Worm (Caenorhabditis elegans) whole organism, L2 larva: Measurements from ENCODE around the gene hat-1.

ENCODE experiments used
- C34F6.9 ChIP-seq: fragments of 150-350 bp; optimal IDR thresholded peaks from 2 replicates; lab custom pipeline; 2014; ENCODE audit warnings: missing biosample characterization, missing genetic modification characterization
- F13H6.1 ChIP-seq: sonication (generic microtip); optimal IDR thresholded peaks from 2 replicates; lab custom pipeline; 2016; ENCODE audit warnings: missing genetic modification characterization, missing compliant biosample characterization
- R02D3.7 ChIP-seq: fragments of 150-350 bp; optimal IDR thresholded peaks from 2 replicates; lab custom pipeline; 2014; ENCODE audit warnings: missing biosample characterization, missing genetic modification characterization
- Y55F3AM.14 ChIP-seq: fragments of 200-800 bp; sonication (Bioruptor generic); optimal IDR thresholded peaks from 2 replicates; lab custom pipeline; 2018; ENCODE audit warnings: mild to moderate bottlenecking, missing genetic modification characterization, missing compliant biosample characterization
- ZK546.5 ChIP-seq: sonication (generic microtip); optimal IDR thresholded peaks from 2 replicates; lab custom pipeline; 2017; ENCODE audit warnings: missing biosample characterization, missing genetic modification characterization
- alr-1 ChIP-seq: fragments of 150-350 bp; optimal IDR thresholded peaks from 2 replicates; lab custom pipeline; 2014; ENCODE audit warnings: missing biosample characterization, missing genetic modification characterization
- aly-2 ChIP-seq: fragments of 150-350 bp; optimal IDR thresholded peaks from 2 replicates; lab custom pipeline; 2014; ENCODE audit warnings: missing biosample characterization, missing genetic modification characterization
- ama-1 ChIP-seq: fragments of 150-350 bp; optimal IDR thresholded peaks from 2 replicates; lab custom pipeline; 2018; ENCODE audit warnings: inconsistent platforms
- blmp-1 ChIP-seq: sonication (generic microtip); optimal IDR thresholded peaks from 2 replicates; lab custom pipeline; 2017; ENCODE audit warnings: missing genetic modification characterization, mild to moderate bottlenecking, missing compliant biosample characterization, antibody characterized with exemption, moderate library complexity; ENCODE audit not compliant: insufficient read depth
- ceh-16 ChIP-seq: fragments of 150-350 bp; optimal IDR thresholded peaks from 2 replicates; lab custom pipeline; 2014; ENCODE audit warnings: missing biosample characterization, missing genetic modification characterization
- ceh-82 ChIP-seq: fragments of 150-350 bp; optimal IDR thresholded peaks from 2 replicates; lab custom pipeline; 2014; ENCODE audit warnings: missing biosample characterization, missing genetic modification characterization
- crh-2 ChIP-seq: sonication (generic microtip); optimal IDR thresholded peaks from 2 replicates; lab custom pipeline; 2017; ENCODE audit warnings: missing biosample characterization, missing genetic modification characterization
- dmd-4 ChIP-seq: sonication (generic microtip); optimal IDR thresholded peaks from 2 replicates; lab custom pipeline; 2017; ENCODE audit warnings: missing biosample characterization, missing genetic modification characterization
- egl-27 ChIP-seq: sonication (generic microtip); optimal IDR thresholded peaks from 3 replicates; lab custom pipeline; 2017; ENCODE audit warnings: missing biosample characterization, missing genetic modification reagents, missing genetic modification characterization
- elt-1 ChIP-seq: fragments of 150-350 bp; optimal IDR thresholded peaks from 2 replicates; lab custom pipeline; 2014; ENCODE audit warnings: missing biosample characterization, missing genetic modification characterization
- elt-3 ChIP-seq: sonication (generic microtip); optimal IDR thresholded peaks from 2 replicates; lab custom pipeline; 2017; ENCODE audit warnings: missing biosample characterization, missing genetic modification characterization
- fos-1 ChIP-seq: fragments of 150-350 bp; optimal IDR thresholded peaks from 2 replicates; lab custom pipeline; 2014; ENCODE audit warnings: missing biosample characterization, missing genetic modification characterization
- gmeb-1 ChIP-seq: fragments of 150-350 bp; optimal IDR thresholded peaks from 2 replicates; lab custom pipeline; 2014; ENCODE audit warnings: missing biosample characterization, missing genetic modification characterization
- lin-11 ChIP-seq: fragments of 150-350 bp; sonication (generic microtip); optimal IDR thresholded peaks from 2 replicates; lab custom pipeline; 2014; ENCODE audit warnings: missing biosample characterization, missing genetic modification characterization, inconsistent platforms, mixed read lengths
- lin-13 ChIP-seq: fragments of 150-350 bp; optimal IDR thresholded peaks from 2 replicates; lab custom pipeline; 2014; ENCODE audit warnings: missing biosample characterization, missing genetic modification reagents, missing genetic modification characterization
- lin-39 ChIP-seq: fragments of 150-350 bp; optimal IDR thresholded peaks from 2 replicates; lab custom pipeline; 2014; ENCODE audit warnings: missing biosample characterization, missing genetic modification reagents, missing genetic modification characterization
- lsy-2 ChIP-seq, 2 experiments: fragments of 150-350 bp in 1 of 2; sonication (generic microtip) in 1 of 2; optimal IDR thresholded peaks; 2 replicates each; lab custom pipeline; 2014 to 2017; ENCODE audit warnings: missing biosample characterization in 2 of 2, missing genetic modification characterization in 2 of 2
- mab-5 ChIP-seq: fragments of 150-350 bp; optimal IDR thresholded peaks from 2 replicates; lab custom pipeline; 2014; ENCODE audit warnings: missing biosample characterization, missing genetic modification characterization
- mbf-1 ChIP-seq: sonication (generic microtip); optimal IDR thresholded peaks from 2 replicates; lab custom pipeline; 2017; ENCODE audit warnings: missing biosample characterization, missing genetic modification characterization
- mdl-1 ChIP-seq, 2 experiments: fragments of 150-350 bp in 1 of 2; sonication (generic microtip) in 1 of 2; optimal IDR thresholded peaks; 2 replicates each; lab custom pipeline; 2017; ENCODE audit warnings: missing biosample characterization in 2 of 2, missing genetic modification characterization in 2 of 2
- nhr-10 ChIP-seq: sonication (generic microtip); optimal IDR thresholded peaks from 2 replicates; lab custom pipeline; 2017; ENCODE audit warnings: missing biosample characterization, missing genetic modification characterization
- nhr-11 ChIP-seq: fragments of 150-350 bp; optimal IDR thresholded peaks from 2 replicates; lab custom pipeline; 2014; ENCODE audit warnings: missing biosample characterization, missing genetic modification characterization
- nhr-12 ChIP-seq: fragments of 150-350 bp; optimal IDR thresholded peaks from 2 replicates; lab custom pipeline; 2014; ENCODE audit warnings: missing biosample characterization, missing genetic modification characterization
- nhr-129 ChIP-seq: fragments of 150-350 bp; optimal IDR thresholded peaks from 2 replicates; lab custom pipeline; 2014; ENCODE audit warnings: missing biosample characterization, missing genetic modification characterization
- nhr-21 ChIP-seq: fragments of 150-350 bp; optimal IDR thresholded peaks from 2 replicates; lab custom pipeline; 2014; ENCODE audit warnings: missing biosample characterization, missing genetic modification characterization
- nhr-23 ChIP-seq: fragments of 150-350 bp; optimal IDR thresholded peaks from 2 replicates; lab custom pipeline; 2014; ENCODE audit warnings: missing biosample characterization, missing genetic modification reagents, missing genetic modification characterization
- nhr-237 ChIP-seq: fragments of 150-350 bp; optimal IDR thresholded peaks from 2 replicates; lab custom pipeline; 2014; ENCODE audit warnings: missing biosample characterization, missing genetic modification characterization
- nhr-25 ChIP-seq: fragments of 150-350 bp; sonication (generic microtip); optimal IDR thresholded peaks from 3 replicates; lab custom pipeline; 2014; ENCODE audit warnings: missing biosample characterization, missing genetic modification characterization
- nhr-6 ChIP-seq: fragments of 150-350 bp; optimal IDR thresholded peaks from 2 replicates; lab custom pipeline; 2014; ENCODE audit warnings: missing biosample characterization, missing genetic modification characterization
- nhr-77 ChIP-seq: fragments of 150-350 bp; optimal IDR thresholded peaks from 2 replicates; lab custom pipeline; 2014; ENCODE audit warnings: missing biosample characterization, missing genetic modification characterization
- peb-1 ChIP-seq: fragments of 150-350 bp; optimal IDR thresholded peaks from 2 replicates; lab custom pipeline; 2014; ENCODE audit warnings: missing biosample characterization, missing genetic modification characterization
- sem-4 ChIP-seq: fragments of 150-350 bp; optimal IDR thresholded peaks from 2 replicates; lab custom pipeline; 2014; ENCODE audit warnings: missing biosample characterization, missing genetic modification reagents, missing genetic modification characterization
- skn-1 ChIP-seq: sonication (generic microtip); optimal IDR thresholded peaks from 2 replicates; lab custom pipeline; 2017; ENCODE audit warnings: missing biosample characterization, missing genetic modification characterization
- sma-3 ChIP-seq: sonication (generic microtip); optimal IDR thresholded peaks from 2 replicates; lab custom pipeline; 2016; ENCODE audit warnings: missing genetic modification reagents, missing genetic modification characterization, missing compliant biosample characterization
- sma-9 ChIP-seq, 2 experiments: fragments of 150-350 bp in 1 of 2; sonication (generic microtip) in 1 of 2; optimal IDR thresholded peaks; 2 replicates each; lab custom pipeline; 2014 to 2016; ENCODE audit warnings: missing genetic modification characterization in 2 of 2, mild to moderate bottlenecking in 1 of 2, missing biosample characterization in 1 of 2, missing compliant biosample characterization in 1 of 2, missing genetic modification reagents in 1 of 2, moderate library complexity in 1 of 2
- snpc-4 ChIP-seq: fragments of 150-350 bp; optimal IDR thresholded peaks from 2 replicates; lab custom pipeline; 2014; ENCODE audit warnings: missing biosample characterization, missing genetic modification characterization
- unc-39 ChIP-seq: fragments of 150-350 bp; optimal IDR thresholded peaks from 2 replicates; lab custom pipeline; 2014; ENCODE audit warnings: missing biosample characterization, missing genetic modification characterization
- unc-55 ChIP-seq: fragments of 150-350 bp; sonication (generic microtip); optimal IDR thresholded peaks from 3 replicates; lab custom pipeline; 2014; ENCODE audit warnings: missing biosample characterization, missing genetic modification reagents, missing genetic modification characterization
- unc-62 ChIP-seq: fragments of 150-350 bp; optimal IDR thresholded peaks from 2 replicates; lab custom pipeline; 2014; ENCODE audit warnings: missing biosample characterization, missing genetic modification reagents, missing genetic modification characterization
- zag-1 ChIP-seq: fragments of 150-350 bp; optimal IDR thresholded peaks from 2 replicates; lab custom pipeline; 2014; ENCODE audit warnings: missing biosample characterization, missing genetic modification characterization
- ztf-1 ChIP-seq: fragments of 200-800 bp; sonication (Bioruptor generic); conservative IDR thresholded peaks from 2 replicates; pipeline ENCODE4 v1.3.6; 2022; ENCODE audit warnings: missing genetic modification characterization, missing compliant biosample characterization
- ztf-11 ChIP-seq: sonication (generic microtip); optimal IDR thresholded peaks from 2 replicates; lab custom pipeline; 2017; ENCODE audit warnings: missing biosample characterization, missing genetic modification characterization
- ztf-4 ChIP-seq: fragments of 150-350 bp; optimal IDR thresholded peaks from 2 replicates; lab custom pipeline; 2014; ENCODE audit warnings: missing biosample characterization, missing genetic modification characterization

The hat-1 gene

ce11 chrIII:10381473-10381872 lies 25.6 kb downstream of the hat-1 start, which contains the start of gene C38H2.2:
TSS of gene C38H2.2 (plus strand) at chrIII:10381773.
- TF ChIP-seq nhr-25 (no peak), peb-1 (no peak), elt-3 (no peak), F13H6.1 (tag; lab: Kevin White, UChicago) (no peak), nhr-6 (tag; lab: Kevin White, UChicago) (no peak), nhr-11 (tag; lab: Kevin White, UChicago) (no peak), sma-3 (GFP tag; lab: Kevin White, UChicago) (no peak), lin-39 (no peak), aly-2 (tag; lab: Kevin White, UChicago) (no peak)

ce11 chrIII:10380640-10381039 lies 26.4 kb downstream of the hat-1 start:
- no peak for TF ChIP-seq elt-1
- no peak for TF ChIP-seq unc-62
- TF ChIP-seq dmd-4 (tag; lab: Kevin White, UChicago): no peak
- TF ChIP-seq R02D3.7 (tag; lab: Kevin White, UChicago): no peak
- TF ChIP-seq elt-3: no peak
- no peak for TF ChIP-seq lin-39
- no peak for TF ChIP-seq ama-1 (lab: Kevin White, UChicago)
- no peak for TF ChIP-seq nhr-11 (tag; lab: Kevin White, UChicago)
- no peak for TF ChIP-seq skn-1 (tag; lab: Kevin White, UChicago)
- TF ChIP-seq C34F6.9 (tag; lab: Kevin White, UChicago): peak; percentile 53
- no peak for TF ChIP-seq mab-5 (tag; lab: Kevin White, UChicago)
- TF ChIP-seq lin-11 (tag; lab: Kevin White, UChicago): no peak
- no peak for TF ChIP-seq nhr-12 (tag; lab: Kevin White, UChicago)
- peak; percentile 6 for TF ChIP-seq nhr-129 (tag; lab: Kevin White, UChicago)
- no peak for TF ChIP-seq aly-2 (tag; lab: Kevin White, UChicago)
- TF ChIP-seq sma-9 (GFP tag; optimal IDR thresholded peaks at IDR 0.05; lab: Kevin White, UChicago): peak; percentile 12
- no peak for TF ChIP-seq sma-9 (tag; optimal IDR thresholded peaks at IDR 0.05; lab: Kevin White, UChicago)
- no peak for TF ChIP-seq zag-1 (tag; lab: Kevin White, UChicago)
- no peak for TF ChIP-seq Y55F3AM.14 (GFP tag; lab: Kevin White, UChicago)
- no peak for TF ChIP-seq nhr-6 (tag; lab: Kevin White, UChicago)
- TF ChIP-seq mbf-1 (tag; lab: Kevin White, UChicago): no peak
- no peak for TF ChIP-seq nhr-237 (tag; lab: Kevin White, UChicago)
- TF ChIP-seq F13H6.1 (tag; lab: Kevin White, UChicago): no peak
- peak; percentile 55 for TF ChIP-seq unc-55 (GFP tag; lab: Kevin White, UChicago)
- no peak for TF ChIP-seq alr-1 (tag; lab: Kevin White, UChicago)
- no peak for TF ChIP-seq unc-39
- no peak for TF ChIP-seq ceh-16
- TF ChIP-seq mdl-1 (tag; optimal IDR thresholded peaks at IDR 0.05; lab: Kevin White, UChicago): no peak
- no peak for TF ChIP-seq ztf-4 (tag; lab: Kevin White, UChicago)
- no peak for TF ChIP-seq nhr-25
- no peak for TF ChIP-seq ceh-82 (tag; lab: Kevin White, UChicago)
- TF ChIP-seq lsy-2 (tag; optimal IDR thresholded peaks at IDR 0.05; lab: Kevin White, UChicago): peak in 1 of 2 experiments; percentile 18
- TF ChIP-seq snpc-4 (tag; lab: Kevin White, UChicago): no peak
- no peak for TF ChIP-seq nhr-21 (tag; lab: Kevin White, UChicago)
- TF ChIP-seq ZK546.5 (tag; lab: Kevin White, UChicago): no peak
- peak; percentile 0 for TF ChIP-seq crh-2 (tag; lab: Kevin White, UChicago)
- TF ChIP-seq blmp-1 (tag; lab: Kevin White, UChicago): no peak
- TF ChIP-seq ztf-11 (tag; lab: Kevin White, UChicago): no peak
- TF ChIP-seq fos-1 (tag; lab: Kevin White, UChicago): peak; percentile 32
- no peak for TF ChIP-seq gmeb-1 (tag; lab: Kevin White, UChicago)
- TF ChIP-seq egl-27 (tag; lab: Kevin White, UChicago): no peak
- TF ChIP-seq ztf-1 (GFP tag; lab: Robert Waterston, UW): no peak
- no peak for TF ChIP-seq nhr-10
- TF ChIP-seq sma-3 (GFP tag; lab: Kevin White, UChicago): no peak
- TF ChIP-seq nhr-23: no peak
- TF ChIP-seq nhr-77 (tag; lab: Kevin White, UChicago): no peak
- TF ChIP-seq sem-4 (tag; lab: Kevin White, UChicago): no peak
- TF ChIP-seq lin-13 (GFP tag; lab: Kevin White, UChicago): no peak
